Fruit fly (Drosophila melanogaster): ENCODE data around the gene CG18530.
A peak's percentile ranks its signal among the peaks of the same experiment; 100 is the strongest.

The CG18530 gene

DNA sequence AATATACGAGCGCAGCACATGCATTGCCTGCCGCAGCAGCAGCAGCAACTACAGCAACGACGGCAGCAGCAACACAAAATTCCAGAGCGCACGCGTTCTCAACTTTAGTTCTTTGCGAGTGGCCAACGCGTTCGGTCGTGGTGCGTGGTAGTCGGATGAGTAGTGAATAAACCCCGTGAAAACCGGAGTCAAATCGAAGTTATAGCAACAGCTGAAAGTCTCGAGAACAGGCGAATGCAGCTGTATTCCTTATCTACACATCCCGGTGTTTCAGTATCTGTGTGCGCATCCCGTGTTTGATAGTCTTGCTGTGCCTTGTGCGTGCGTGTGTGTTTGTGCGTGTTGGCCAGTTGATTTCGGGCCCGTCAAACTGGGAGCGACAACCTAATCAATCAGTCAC lies 14.8 kb downstream of the CG18530 start, which contains the start of gene Dtg (continued):
- no peak for TF ChIP-seq Rx (GFP tag; IDR thresholded peaks at IDR 0.05)
- no peak for TF ChIP-seq otp (GFP tag; IDR thresholded peaks at IDR 0.05)
- no peak for TF ChIP-seq CG13424 (tag; optimal IDR thresholded peaks at IDR 0.05)
- no peak for TF ChIP-seq Camta (GFP tag; optimal IDR thresholded peaks at IDR 0.05)
- no peak for TF ChIP-seq HLH4C (GFP tag; IDR thresholded peaks at IDR 0.05; ENCODE audit: partially characterized antibody)
- no peak for TF ChIP-seq Doc3 (GFP tag; IDR thresholded peaks at IDR 0.05; ENCODE audit: partially characterized antibody)
- peak; percentile 34 for TF ChIP-seq CG5180 (GFP tag; optimal IDR thresholded peaks at IDR 0.05)
- no peak for TF ChIP-seq CG2120 (GFP tag; optimal IDR thresholded peaks at IDR 0.05)
- no peak for TF ChIP-seq pita (GFP tag; optimal IDR thresholded peaks at IDR 0.05)
- no peak for TF ChIP-seq disco-r (GFP tag; optimal IDR thresholded peaks at IDR 0.05)
- TF ChIP-seq h (optimal IDR thresholded peaks at IDR 0.05) = no peak
- no peak for TF ChIP-seq Dll (GFP tag; IDR thresholded peaks at IDR 0.05; ENCODE audit: partially characterized antibody)
- TF ChIP-seq CG18764 (GFP tag; optimal IDR thresholded peaks at IDR 0.05) = no peak
- no peak for TF ChIP-seq Fer3 (tag; optimal IDR thresholded peaks at IDR 0.05)
- TF ChIP-seq trh (GFP tag; optimal IDR thresholded peaks at IDR 0.05) = no peak
- TF ChIP-seq gcm2 (GFP tag; optimal IDR thresholded peaks at IDR 0.05) = no peak
- no peak for TF ChIP-seq CG15073 (GFP tag; optimal IDR thresholded peaks at IDR 0.05)
- no peak for TF ChIP-seq YL-1 (GFP tag; optimal IDR thresholded peaks at IDR 0.05)
- no peak for TF ChIP-seq NC2β (GFP tag; optimal IDR thresholded peaks at IDR 0.05)
- no peak for TF ChIP-seq pfk (GFP tag; optimal IDR thresholded peaks at IDR 0.05)
- TF ChIP-seq CG6689 (GFP tag; IDR thresholded peaks at IDR 0.05) = no peak
- peak in 1 of 2 experiments; percentile 93 for TF ChIP-seq tll (GFP tag; optimal IDR thresholded peaks at IDR 0.05)
- TF ChIP-seq ATbp (GFP tag; optimal IDR thresholded peaks at IDR 0.05) = no peak
- TF ChIP-seq CG6854 (GFP tag; optimal IDR thresholded peaks at IDR 0.05) = no peak
- no peak for TF ChIP-seq gfzf (GFP tag; optimal IDR thresholded peaks at IDR 0.05)
- no peak for TF ChIP-seq Ada2b (GFP tag; IDR thresholded peaks at IDR 0.05)
- TF ChIP-seq CG15479 (GFP tag; optimal IDR thresholded peaks at IDR 0.05) = peak; percentile 63
- no peak for TF ChIP-seq cad (GFP tag; optimal IDR thresholded peaks at IDR 0.05)
- no peak for TF ChIP-seq CG12769 (tag; optimal IDR thresholded peaks at IDR 0.05)
- TF ChIP-seq CG1792 (GFP tag; optimal IDR thresholded peaks at IDR 0.05) = no peak
- TF ChIP-seq CG7372 (GFP tag; IDR thresholded peaks at IDR 0.05) = no peak
- no peak for TF ChIP-seq so (GFP tag; IDR thresholded peaks at IDR 0.05)

DNA sequence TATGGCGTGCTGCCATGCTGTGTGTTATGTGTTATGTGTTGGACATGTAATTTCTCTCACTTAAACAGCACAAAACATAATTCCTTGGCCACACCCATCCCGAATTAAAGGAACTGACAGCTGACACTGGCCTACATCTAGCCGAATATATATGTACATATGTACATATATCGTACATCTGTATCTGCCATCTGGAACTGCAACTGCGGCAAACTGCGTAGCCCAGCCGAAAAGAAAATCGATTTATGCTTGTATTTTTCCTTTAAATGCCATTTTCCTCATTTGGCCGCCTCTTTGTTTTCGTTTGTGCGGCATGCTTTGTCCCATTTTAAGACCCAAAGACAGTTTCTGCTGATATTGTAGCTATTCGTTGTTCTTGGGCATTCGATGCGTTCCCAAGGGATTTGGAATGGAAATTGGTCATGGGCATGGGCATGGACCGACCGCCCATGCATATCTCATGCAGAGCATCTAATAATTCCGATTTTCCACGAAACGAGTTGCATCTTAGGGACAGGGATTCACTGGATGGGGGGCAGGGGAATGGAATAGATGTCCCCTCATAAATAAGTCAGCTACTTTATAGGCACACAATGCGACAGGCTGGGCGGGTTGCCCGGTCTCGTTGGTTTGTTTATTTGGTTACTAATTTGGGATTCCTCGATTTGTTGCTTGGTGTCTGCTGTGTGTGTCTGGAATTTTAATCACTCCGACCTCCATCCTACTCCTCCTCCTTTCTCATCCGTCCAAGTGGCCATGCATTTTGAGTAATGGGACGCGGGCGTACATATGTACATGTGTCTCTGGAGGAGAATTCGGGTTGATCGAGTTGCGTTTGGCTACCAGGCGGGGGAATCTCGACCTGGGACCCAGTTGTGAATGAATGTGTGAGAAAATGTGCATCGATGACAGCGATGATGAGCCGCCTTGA lies 16.2 kb downstream of the CG18530 start:
- TF ChIP-seq Nf-YA (GFP tag; IDR thresholded peaks at IDR 0.05) (no peak), NK7.1 (GFP tag; optimal IDR thresholded peaks at IDR 0.05) (no peak), onecut (GFP tag; IDR thresholded peaks at IDR 0.05) (no peak), z (GFP tag; IDR thresholded peaks at IDR 0.05) (no peak), kah (GFP tag; optimal IDR thresholded peaks at IDR 0.05) (peak; percentile 33), Aef1 (GFP tag; IDR thresholded peaks at IDR 0.05) (no peak), pros (GFP tag; optimal IDR thresholded peaks at IDR 0.05) (peak; percentile 75), CG10959 (GFP tag; IDR thresholded peaks at IDR 0.05) (no peak), sens (GFP tag) (peak; percentile 24), kni (GFP tag; optimal IDR thresholded peaks at IDR 0.05) (peak; percentile 94), CG6175 (GFP tag; IDR thresholded peaks at IDR 0.05) (no peak), Ada2b (GFP tag; IDR thresholded peaks at IDR 0.05) (no peak), seq (GFP tag; IDR thresholded peaks at IDR 0.05) (no peak), CG12769 (tag; optimal IDR thresholded peaks at IDR 0.05) (peak; percentile 30), Stat92E (GFP tag; optimal IDR thresholded peaks at IDR 0.05) (peak in 1 of 3 experiments; percentile 98), tin (GFP tag; optimal IDR thresholded peaks at IDR 0.05) (no peak), CG12155 (GFP tag; optimal IDR thresholded peaks at IDR 0.05) (no peak), cad (GFP tag; optimal IDR thresholded peaks at IDR 0.05) (peak; percentile 34), corto (GFP tag; optimal IDR thresholded peaks at IDR 0.05) (no peak), tap (tag; optimal IDR thresholded peaks at IDR 0.05) (no peak), zfh1 (GFP tag; IDR thresholded peaks at IDR 0.05) (0 out of 3 replicates have a peak, but pooled peaks have one; percentile 15)

Measured in whole organism, embryonic.